Worm (Caenorhabditis elegans): ENCODE data around the gene T14G12.6.
A peak's percentile ranks its signal among the peaks of the same experiment; 100 is the strongest.

Gene T14G12.6

ce11 chrX:3766552-3766951 is 7.3 kb upstream of the T14G12.6 start, which contains the start of gene F47B7.4:
Gene F47B7.4, minus strand, starts transcription at chrX:3766652.
- no peak for TF ChIP-seq ceh-20 (GFP tag; IDR thresholded peaks at IDR 0.05)
- no peak for TF ChIP-seq snpc-1.2 (GFP tag; IDR thresholded peaks at IDR 0.05)
- TF ChIP-seq ceh-28 (tag; optimal IDR thresholded peaks at IDR 0.05), result no peak
- TF ChIP-seq aha-1 (tag), result no peak
- TF ChIP-seq ces-1 (GFP tag; optimal IDR thresholded peaks at IDR 0.05), result no peak
- no peak for TF ChIP-seq jun-1 (tag; optimal IDR thresholded peaks at IDR 0.05)
- TF ChIP-seq duxl-1 (tag; optimal IDR thresholded peaks at IDR 0.05; ENCODE audit: poor library complexity), result no peak
- no peak for TF ChIP-seq ZK546.5 (tag; optimal IDR thresholded peaks at IDR 0.05)
- TF ChIP-seq F37D6.2 (tag; optimal IDR thresholded peaks at IDR 0.05), result no peak
- TF ChIP-seq ZK337.2 (GFP tag; IDR thresholded peaks at IDR 0.05), result no peak
- no peak for TF ChIP-seq Y48G9A.11 (GFP tag; IDR thresholded peaks at IDR 0.05)
- no peak for TF ChIP-seq sdz-12 (GFP tag; optimal IDR thresholded peaks at IDR 0.05)
- TF ChIP-seq Y105C5A.15 (GFP tag; IDR thresholded peaks at IDR 0.05), result no peak
- TF ChIP-seq lin-39 (tag; optimal IDR thresholded peaks at IDR 0.05), result no peak
- TF ChIP-seq skn-1 (tag; optimal IDR thresholded peaks at IDR 0.05), result no peak
- no peak for TF ChIP-seq gei-8 (GFP tag; optimal IDR thresholded peaks at IDR 0.05)

DNA sequence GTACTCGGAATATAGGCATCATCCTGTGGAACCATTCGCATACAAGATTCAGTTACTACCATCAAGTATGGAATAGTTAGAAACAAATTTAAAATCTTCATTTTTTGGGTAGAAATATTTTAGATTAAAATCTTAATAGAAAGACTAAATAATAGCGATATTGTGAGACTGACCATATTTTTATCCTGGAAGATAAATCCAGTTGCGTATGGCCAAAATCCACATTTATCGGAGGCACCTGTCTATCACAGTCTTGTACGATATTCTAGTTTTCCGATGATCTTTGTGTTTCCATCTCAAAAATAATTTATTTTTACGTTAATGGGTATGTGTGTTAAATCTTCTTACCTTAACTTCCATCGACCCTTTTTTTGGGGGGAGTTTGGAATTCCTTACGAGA is 5.0 kb upstream of the T14G12.6 start, which contains the start of gene F47B7.3:
Gene F47B7.3, minus strand, starts transcription at position 101 of the 400 bp plus-strand sequence.
- TF ChIP-seq spr-3 (GFP tag; optimal IDR thresholded peaks at IDR 0.05) (no peak), nhr-10 (tag; optimal IDR thresholded peaks at IDR 0.05) (no peak), daf-12 (tag; optimal IDR thresholded peaks at IDR 0.05) (no peak), cey-2 (tag; optimal IDR thresholded peaks at IDR 0.05; ENCODE audit: borderline replicate concordance, insufficient read depth) (no peak), spr-1 (tag; optimal IDR thresholded peaks at IDR 0.05) (no peak), lin-29 (GFP tag; IDR thresholded peaks at IDR 0.05) (no peak), dmd-6 (GFP tag; IDR thresholded peaks at IDR 0.05) (no peak), madf-5 (GFP tag; IDR thresholded peaks at IDR 0.05) (no peak), lin-15B (tag; optimal IDR thresholded peaks at IDR 0.05) (no peak), nhr-102 (tag; optimal IDR thresholded peaks at IDR 0.05) (no peak), tag-97 (GFP tag; IDR thresholded peaks at IDR 0.05) (no peak), ztf-11 (tag; optimal IDR thresholded peaks at IDR 0.05) (no peak), attf-4 (tag; optimal IDR thresholded peaks at IDR 0.05) (no peak), vab-7 (GFP tag; IDR thresholded peaks at IDR 0.05) (no peak), zip-2 (tag; optimal IDR thresholded peaks at IDR 0.05) (no peak), nhr-25 (tag; optimal IDR thresholded peaks at IDR 0.05; ENCODE audit: borderline replicate concordance, insufficient read depth) (no peak), lin-1 (GFP tag; IDR thresholded peaks at IDR 0.05) (no peak), pha-4 (GFP tag; IDR thresholded peaks at IDR 0.05) (no peak), pha-4 (tag; optimal IDR thresholded peaks at IDR 0.05) (no peak), pqm-1 (tag; optimal IDR thresholded peaks at IDR 0.05) (no peak), ceh-82 (tag; optimal IDR thresholded peaks at IDR 0.05) (no peak)

ce11 chrX:3762410-3762809 is 3.2 kb upstream of the T14G12.6 start, which contains the start of gene T14G12.11:
Gene T14G12.11, minus strand, starts transcription at chrX:3762547.
- TF ChIP-seq aha-1 (tag) (peak; percentile 91), set-16 (GFP tag; IDR thresholded peaks at IDR 0.05) (no peak)

ce11 chrX:3759820-3760219 is 575 bp upstream of the T14G12.6 start:
- TF ChIP-seq aly-2 (tag; optimal IDR thresholded peaks at IDR 0.05) (no peak), ztf-11 (tag; optimal IDR thresholded peaks at IDR 0.05) (no peak), zag-1 (tag; optimal IDR thresholded peaks at IDR 0.05) (no peak), dve-1 (tag; optimal IDR thresholded peaks at IDR 0.05; ENCODE audit: insufficient read depth) (no peak), ceh-82 (tag; optimal IDR thresholded peaks at IDR 0.05) (no peak), egl-43 (GFP tag; IDR thresholded peaks at IDR 0.05) (no peak), lir-3 (tag; optimal IDR thresholded peaks at IDR 0.05) (no peak), D1046.2 (GFP tag; IDR thresholded peaks at IDR 0.05) (0 out of 2 replicates have a peak, but pooled peaks have one; percentile 34), dmd-9 (GFP tag; IDR thresholded peaks at IDR 0.05) (no peak), Y75B8A.6 (GFP tag; IDR thresholded peaks at IDR 0.05) (no peak), mxl-2 (GFP tag; conservative IDR thresholded peaks at IDR 0.05) (0 out of 2 replicates have a peak, but pooled peaks have one; percentile 16), ZK337.2 (GFP tag; IDR thresholded peaks at IDR 0.05) (no peak), mep-1 (tag; optimal IDR thresholded peaks at IDR 0.05) (no peak)

All from whole organism, L4 larva.